Fruit fly (Drosophila melanogaster) whole organism, embryonic: Measurements from ENCODE around the gene Cdk1.

ENCODE experiments used
- CG1024 ChIP-seq: fragments of 200-800 bp; sonication (Bioruptor generic); IDR thresholded peaks from 2 replicates; pipeline ENCODE4 v1.3.6; 2022; ENCODE audit warnings: missing biosample characterization, missing genetic modification characterization
- CG10321 ChIP-seq: fragments of 200-800 bp; sonication (Bioruptor generic); IDR thresholded peaks from 2 replicates; pipeline ENCODE4 v1.3.6; 2022; ENCODE audit warnings: missing biosample characterization, missing genetic modification characterization
- CG10543 ChIP-seq: fragments of 200-800 bp; sonication (Bioruptor generic); optimal IDR thresholded peaks from 3 replicates; lab custom pipeline; 2017; ENCODE audit warnings: missing biosample characterization, mild to moderate bottlenecking, missing genetic modification characterization, moderate library complexity
- CG10654 ChIP-seq: fragments of 200-800 bp; sonication (Bioruptor generic); optimal IDR thresholded peaks from 2 replicates; lab custom pipeline; 2016; ENCODE audit warnings: missing biosample characterization, missing genetic modification characterization
- CG11560 ChIP-seq: fragments of 200-800 bp; sonication (Bioruptor generic); IDR thresholded peaks from 3 replicates; pipeline ENCODE4 v1.3.6; 2022; ENCODE audit warnings: missing biosample characterization, missing genetic modification characterization
- CG1233 ChIP-seq: fragments of 200-800 bp; sonication (Bioruptor generic); optimal IDR thresholded peaks from 4 replicates; lab custom pipeline; 2018; ENCODE audit warnings: missing biosample characterization, mild to moderate bottlenecking, missing genetic modification characterization
- CG17385 ChIP-seq: fragments of 200-800 bp; sonication (Bioruptor generic); optimal IDR thresholded peaks from 3 replicates; lab custom pipeline; 2018; ENCODE audit warnings: missing biosample characterization, mild to moderate bottlenecking, missing genetic modification characterization
- CG18011 ChIP-seq: fragments of 200-800 bp; sonication (Bioruptor generic); optimal IDR thresholded peaks from 2 replicates; lab custom pipeline; 2017; ENCODE audit warnings: missing biosample characterization, missing genetic modification characterization, mild to moderate bottlenecking, moderate library complexity, missing genotype
- CG1832 ChIP-seq: fragments of 200-800 bp; sonication (Bioruptor generic); optimal IDR thresholded peaks from 2 replicates; lab custom pipeline; 2017; ENCODE audit warnings: missing biosample characterization, mild to moderate bottlenecking, missing genetic modification characterization, inconsistent platforms
- CG33557 ChIP-seq: fragments of 200-800 bp; sonication (Bioruptor generic); optimal IDR thresholded peaks from 2 replicates; lab custom pipeline; 2019; ENCODE audit warnings: missing biosample characterization, mild to moderate bottlenecking, missing genetic modification characterization, moderate library complexity
- CG3407 ChIP-seq: fragments of 200-800 bp; sonication (Bioruptor generic); optimal IDR thresholded peaks from 2 replicates; lab custom pipeline; 2018; ENCODE audit warnings: missing biosample characterization, mild to moderate bottlenecking, missing genetic modification characterization
- CG43689 ChIP-seq: fragments of 200-800 bp; sonication (Bioruptor generic); IDR thresholded peaks from 2 replicates; pipeline ENCODE4 v1.3.6; 2022; ENCODE audit warnings: missing biosample characterization, missing genetic modification characterization
- CG6175 ChIP-seq: fragments of 200-800 bp; sonication (Bioruptor generic); IDR thresholded peaks from 3 replicates; pipeline ENCODE4 v1.3.6; 2022; ENCODE audit warnings: missing biosample characterization, missing genetic modification characterization
- CG6854 ChIP-seq: fragments of 200-800 bp; sonication (Bioruptor generic); optimal IDR thresholded peaks from 3 replicates; lab custom pipeline; 2017; ENCODE audit warnings: missing biosample characterization, mild to moderate bottlenecking, missing genetic modification characterization
- CG8924 ChIP-seq: fragments of 200-800 bp; optimal IDR thresholded peaks from 3 replicates; lab custom pipeline; 2019; ENCODE audit warnings: missing biosample characterization, mild to moderate bottlenecking, missing genetic modification characterization, moderate library complexity
- CG9215 ChIP-seq: fragments of 200-800 bp; sonication (Bioruptor generic); IDR thresholded peaks from 2 replicates; pipeline ENCODE4 v1.3.6; 2022; ENCODE audit warnings: missing biosample characterization, missing genetic modification characterization
- Dref ChIP-seq: fragments of 200-800 bp; sonication (Bioruptor generic); IDR thresholded peaks from 2 replicates; pipeline ENCODE4 v1.3.6; 2022; ENCODE audit warnings: missing biosample characterization, missing genetic modification characterization
- Drgx ChIP-seq: fragments of 200-800 bp; sonication (Bioruptor generic); IDR thresholded peaks from 2 replicates; pipeline ENCODE4 v1.3.6; 2022; ENCODE audit warnings: missing biosample characterization, missing genetic modification characterization
- E2f1 ChIP-seq: fragments of 200-800 bp; sonication (Bioruptor generic); IDR thresholded peaks from 2 replicates; pipeline ENCODE4 v1.3.6; 2022; ENCODE audit warnings: missing biosample characterization, missing genetic modification characterization
- Fer2 ChIP-seq: fragments of 200-800 bp; sonication (Bioruptor generic); optimal IDR thresholded peaks from 2 replicates; lab custom pipeline; 2018; ENCODE audit warnings: missing biosample characterization, mild to moderate bottlenecking, missing genetic modification characterization, moderate library complexity
- Hr39 ChIP-seq: fragments of >200 bp; optimal IDR thresholded peaks from 2 replicates; lab custom pipeline; 2017
- Hsf ChIP-seq: fragments of 200-800 bp; sonication (Bioruptor generic); optimal IDR thresholded peaks from 3 replicates; lab custom pipeline; 2016; ENCODE audit warnings: missing biosample characterization, missing genetic modification characterization
- Lhr ChIP-seq: fragments of 200-800 bp; sonication (Bioruptor generic); optimal IDR thresholded peaks from 3 replicates; lab custom pipeline; 2017; ENCODE audit warnings: mild to moderate bottlenecking, missing biosample characterization, missing genetic modification reagents, missing genetic modification characterization
- Ptx1 ChIP-seq: fragments of 200-800 bp; sonication (Bioruptor generic); IDR thresholded peaks from 2 replicates; pipeline ENCODE4 v1.3.6; 2022; ENCODE audit warnings: missing biosample characterization, missing genetic modification characterization
- Ravus ChIP-seq: fragments of 200-800 bp; sonication (Bioruptor generic); IDR thresholded peaks from 2 replicates; pipeline ENCODE4 v1.3.6; 2022; ENCODE audit warnings: missing biosample characterization, missing genetic modification characterization
- Rfx ChIP-seq: fragments of 200-800 bp; sonication (Bioruptor generic); IDR thresholded peaks from 2 replicates; pipeline ENCODE4 v1.3.6; 2022; ENCODE audit warnings: missing biosample characterization, missing genetic modification characterization
- Side ChIP-seq: fragments of 200-800 bp; sonication (Bioruptor generic); optimal IDR thresholded peaks from 2 replicates; lab custom pipeline; 2016; ENCODE audit warnings: missing biosample characterization, missing genetic modification characterization
- Sox100B ChIP-seq: fragments of 200-800 bp; sonication (Bioruptor generic); optimal IDR thresholded peaks from 3 replicates; lab custom pipeline; 2018; ENCODE audit warnings: missing biosample characterization, mild to moderate bottlenecking, missing genetic modification characterization
- Spps ChIP-seq: fragments of 200-800 bp; sonication (Bioruptor generic); optimal IDR thresholded peaks from 2 replicates; lab custom pipeline; 2018; ENCODE audit warnings: missing biosample characterization, mild to moderate bottlenecking, missing genetic modification characterization
- Trl ChIP-seq, 3 experiments: fragments of >200 bp in 2 of 3; fragments of 200-800 bp in 1 of 3; sonication (Bioruptor generic) in 1 of 3; optimal IDR thresholded peaks; 2 replicates in 1 of 3; 3 replicates in 2 of 3; lab custom pipeline; 2016 to 2017; ENCODE audit warnings: missing biosample characterization in 1 of 3, missing genetic modification characterization in 1 of 3
- Vsx1 ChIP-seq: fragments of 200-800 bp; sonication (Bioruptor generic); optimal IDR thresholded peaks from 2 replicates; lab custom pipeline; 2017; ENCODE audit warnings: missing biosample characterization, mild to moderate bottlenecking, missing genetic modification characterization, missing genetic modification reagents
- Xrp1 ChIP-seq: fragments of 200-800 bp; sonication (Bioruptor generic); IDR thresholded peaks from 2 replicates; pipeline ENCODE4 v1.3.6; 2022; ENCODE audit warnings: missing biosample characterization, missing genetic modification characterization
- cg ChIP-seq: fragments of 200-800 bp; sonication (Bioruptor generic); optimal IDR thresholded peaks from 3 replicates; lab custom pipeline; 2019; ENCODE audit warnings: missing biosample characterization, mild to moderate bottlenecking, missing genetic modification characterization, moderate library complexity
- dimm ChIP-seq: fragments of 200-800 bp; sonication (Bioruptor generic); IDR thresholded peaks from 2 replicates; pipeline ENCODE4 v1.3.6; 2022; ENCODE audit warnings: missing biosample characterization, missing genetic modification characterization
- disco-r ChIP-seq: fragments of 200-800 bp; sonication (Bioruptor generic); optimal IDR thresholded peaks from 2 replicates; lab custom pipeline; 2016; ENCODE audit warnings: missing biosample characterization, missing genetic modification characterization
- dmrt11E ChIP-seq: fragments of 200-800 bp; sonication (Bioruptor generic); optimal IDR thresholded peaks from 3 replicates; lab custom pipeline; 2018; ENCODE audit warnings: missing biosample characterization, mild to moderate bottlenecking, missing genetic modification characterization, moderate library complexity
- dmrt99B ChIP-seq: fragments of 200-800 bp; sonication (Bioruptor generic); optimal IDR thresholded peaks from 2 replicates; lab custom pipeline; 2018; ENCODE audit warnings: missing biosample characterization, mild to moderate bottlenecking, missing genetic modification characterization, moderate library complexity
- eve ChIP-seq, 2 experiments: fragments of >200 bp; optimal IDR thresholded peaks; 2 replicates each; lab custom pipeline; 2017; ENCODE audit warnings: missing biosample characterization in 2 of 2, missing genetic modification characterization in 2 of 2
- gcm2 ChIP-seq: fragments of 200-800 bp; sonication (Bioruptor generic); optimal IDR thresholded peaks from 2 replicates; lab custom pipeline; 2016; ENCODE audit warnings: missing biosample characterization, missing genetic modification characterization
- ind ChIP-seq: fragments of 200-800 bp; sonication (Bioruptor generic); optimal IDR thresholded peaks from 3 replicates; lab custom pipeline; 2016; ENCODE audit warnings: missing biosample characterization, missing genetic modification characterization
- nom ChIP-seq: fragments of 200-800 bp; sonication (Bioruptor generic); optimal IDR thresholded peaks from 2 replicates; lab custom pipeline; 2017; ENCODE audit warnings: missing biosample characterization, missing genetic modification characterization, mild to moderate bottlenecking, moderate library complexity, missing genetic modification reagents
- org-1 ChIP-seq: fragments of 200-800 bp; sonication (Bioruptor generic); optimal IDR thresholded peaks from 2 replicates; lab custom pipeline; 2017; ENCODE audit warnings: missing biosample characterization, missing genetic modification characterization
- pb ChIP-seq: fragments of 200-800 bp; sonication (Bioruptor generic); optimal IDR thresholded peaks from 3 replicates; lab custom pipeline; 2016; ENCODE audit warnings: missing biosample characterization, missing genetic modification characterization
- pros ChIP-seq: fragments of 200-800 bp; sonication (Bioruptor generic); optimal IDR thresholded peaks from 3 replicates; lab custom pipeline; 2019; ENCODE audit warnings: missing biosample characterization, mild to moderate bottlenecking, missing genetic modification characterization, moderate library complexity
- repo ChIP-seq: fragments of 200-800 bp; sonication (Bioruptor generic); optimal IDR thresholded peaks from 2 replicates; lab custom pipeline; 2016; ENCODE audit warnings: missing biosample characterization, missing genetic modification characterization
- tin ChIP-seq: fragments of 200-800 bp; sonication (Bioruptor generic); optimal IDR thresholded peaks from 3 replicates; lab custom pipeline; 2016; ENCODE audit warnings: missing biosample characterization, missing genetic modification characterization
- tio ChIP-seq: fragments of 200-800 bp; sonication (Bioruptor generic); optimal IDR thresholded peaks from 2 replicates; lab custom pipeline; 2017; ENCODE audit warnings: missing biosample characterization, missing genetic modification characterization, inconsistent platforms
- ttk ChIP-seq: fragments of 200-800 bp; sonication (Bioruptor generic); IDR thresholded peaks from 2 replicates; pipeline ENCODE4 v2.1.2; 2022; ENCODE audit warnings: missing biosample characterization, missing genetic modification characterization
- vfl ChIP-seq: fragments of 200-800 bp; sonication (Bioruptor generic); optimal IDR thresholded peaks from 2 replicates; lab custom pipeline; 2016; ENCODE audit warnings: missing biosample characterization, missing genetic modification characterization
- wek ChIP-seq: fragments of 200-800 bp; sonication (Bioruptor generic); optimal IDR thresholded peaks from 3 replicates; lab custom pipeline; 2018; ENCODE audit warnings: missing biosample characterization, mild to moderate bottlenecking, missing genetic modification characterization, moderate library complexity

Gene Cdk1

DNA sequence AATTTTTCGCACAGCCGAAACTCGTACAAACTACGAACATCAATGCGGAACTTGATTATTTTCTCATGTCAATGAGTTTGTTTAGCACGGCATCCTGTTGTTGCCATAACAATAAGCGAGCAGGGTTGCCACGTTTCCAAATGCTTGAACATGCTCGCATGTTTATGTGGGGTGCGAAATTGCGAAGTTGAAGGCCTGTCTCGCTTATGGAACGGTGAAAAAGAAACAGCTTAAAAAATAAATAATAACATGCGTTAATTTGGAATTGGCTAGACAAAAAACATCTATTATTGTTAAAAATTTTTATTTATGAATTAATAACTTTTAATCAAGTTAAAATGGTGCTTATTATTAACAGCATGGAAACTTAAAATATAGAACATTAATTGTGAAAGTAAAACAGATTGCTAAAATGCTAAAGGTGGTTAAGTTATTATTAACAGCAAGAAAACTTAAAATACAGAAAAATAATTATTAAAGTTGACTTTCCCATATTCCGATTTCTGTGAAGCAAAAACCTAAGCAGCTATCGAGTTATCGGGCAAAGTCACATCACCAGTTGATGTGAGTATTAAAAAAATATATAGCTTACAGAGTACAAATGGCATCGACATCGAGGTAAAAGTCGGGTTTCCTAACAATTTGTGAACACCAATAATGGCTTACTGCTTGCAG, 44.9 kb upstream of the Cdk1 start, which contains the start of the genes Bug22 and TfIIB (continued):
- TF ChIP-seq CG33557 (GFP tag; lab: Kevin White, UChicago) (peak; percentile 26), CG11560 (no peak), eve (GFP tag; optimal IDR thresholded peaks at IDR 0.05; lab: Kevin White, UChicago) (no peak), CG1233 (GFP tag; lab: Kevin White, UChicago) (peak; percentile 66), dimm (GFP tag; lab: Robert Waterston, UW) (no peak), CG10654 (GFP tag; lab: Kevin White, UChicago) (peak; percentile 50), org-1 (no peak), CG8924 (tag; lab: Kevin White, UChicago) (peak; percentile 83), Rfx (GFP tag; lab: Robert Waterston, UW) (peak; percentile 91), wek (GFP tag; lab: Kevin White, UChicago) (peak; percentile 11), Fer2 (peak; percentile 28), cg (GFP tag; lab: Kevin White, UChicago) (no peak), Side (peak; percentile 37), CG10543 (peak; percentile 80), Drgx (peak; percentile 51; the same call in 1 of the 2 replicates), pb (GFP tag; lab: Kevin White, UChicago) (no peak), CG9215 (GFP tag; lab: Robert Waterston, UW) (no peak), CG6175 (no peak), nom (GFP tag; lab: Kevin White, UChicago) (peak; percentile 62), dmrt99B (tag; lab: Kevin White, UChicago) (no peak), CG43689 (GFP tag; lab: Robert Waterston, UW) (no peak), CG6854 (GFP tag; lab: Kevin White, UChicago) (no peak), ttk (GFP tag; lab: Robert Waterston, UW) (peak; percentile 61), Xrp1 (GFP tag; lab: Robert Waterston, UW) (peak; percentile 71; the same call in 1 of the 2 replicates), repo (GFP tag; lab: Kevin White, UChicago) (no peak), CG10321 (GFP tag; lab: Robert Waterston, UW) (no peak), CG1024 (GFP tag; lab: Robert Waterston, UW) (peak; percentile 73), tio (GFP tag; lab: Kevin White, UChicago) (no peak), CG18011 (GFP tag; lab: Kevin White, UChicago) (peak; percentile 61), Lhr (GFP tag; lab: Kevin White, UChicago) (peak; percentile 26), vfl (GFP tag; lab: Kevin White, UChicago) (peak; percentile 68), CG3407 (GFP tag; lab: Kevin White, UChicago) (peak; percentile 18), ind (GFP tag; lab: Kevin White, UChicago) (peak; percentile 74), CG17385 (peak; percentile 66), Ptx1 (GFP tag; lab: Robert Waterston, UW) (peak; percentile 75), dmrt11E (tag; lab: Kevin White, UChicago) (peak; percentile 59), tin (GFP tag; lab: Kevin White, UChicago) (peak; percentile 67), disco-r (GFP tag; lab: Kevin White, UChicago) (no peak), Ravus (peak; percentile 19; the same call in 1 of the 2 replicates), Hr39 (lab: Kevin White, UChicago) (no peak), E2f1 (GFP tag; lab: Robert Waterston, UW) (0 out of 2 replicates have a peak, but pooled peaks have one; percentile 12), Trl (optimal IDR thresholded peaks at IDR 0.05; lab: Kevin White, UChicago) (no peak), Trl (GFP tag; optimal IDR thresholded peaks at IDR 0.05; lab: Kevin White, UChicago) (peak; percentile 54), Dref (peak; percentile 67), Vsx1 (GFP tag; lab: Kevin White, UChicago) (no peak), Spps (tag; lab: Kevin White, UChicago) (peak; percentile 28), CG1832 (GFP tag; lab: Kevin White, UChicago) (no peak), gcm2 (GFP tag; lab: Kevin White, UChicago) (no peak), Sox100B (GFP tag; lab: Kevin White, UChicago) (peak; percentile 39), pros (no peak), Hsf (peak; percentile 74)
